Worm (Caenorhabditis elegans): ENCODE measurements around the gene ZC132.9.
"Not testable (repeated sequence)": the region's sequence is repeated elsewhere in the genome, so short reads cannot be mapped to it uniquely, and the experiment has no call there.

ZC132.9 gene

DNA sequence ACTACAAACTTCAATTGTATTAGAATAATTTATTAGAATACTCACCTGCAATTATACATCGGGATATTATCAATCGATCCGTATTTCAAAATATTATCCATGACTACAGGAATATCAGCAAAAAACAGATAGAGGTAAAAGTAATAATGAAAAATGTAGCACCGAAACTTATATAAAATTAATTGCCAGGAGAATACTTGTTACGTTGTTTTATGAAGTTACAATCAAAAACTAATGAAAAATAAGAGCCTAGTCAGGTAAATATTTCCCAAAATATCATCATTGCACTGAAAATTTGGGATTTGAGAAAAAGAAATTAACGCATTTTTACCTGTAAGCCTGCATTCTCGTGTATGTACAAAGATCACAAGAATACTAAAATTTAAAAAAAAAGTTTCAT, 48.5 kb downstream of the ZC132.9 start, which contains the start of gene srt-38:
TSS of gene srt-38 (minus strand) at position 101 of the 400 bp plus-strand sequence.
- TF ChIP-seq nhr-12 (tag; optimal IDR thresholded peaks at IDR 0.05); unc-55 (GFP tag; optimal IDR thresholded peaks at IDR 0.05); nhr-10 (tag; optimal IDR thresholded peaks at IDR 0.05): not testable (repeated sequence)

DNA sequence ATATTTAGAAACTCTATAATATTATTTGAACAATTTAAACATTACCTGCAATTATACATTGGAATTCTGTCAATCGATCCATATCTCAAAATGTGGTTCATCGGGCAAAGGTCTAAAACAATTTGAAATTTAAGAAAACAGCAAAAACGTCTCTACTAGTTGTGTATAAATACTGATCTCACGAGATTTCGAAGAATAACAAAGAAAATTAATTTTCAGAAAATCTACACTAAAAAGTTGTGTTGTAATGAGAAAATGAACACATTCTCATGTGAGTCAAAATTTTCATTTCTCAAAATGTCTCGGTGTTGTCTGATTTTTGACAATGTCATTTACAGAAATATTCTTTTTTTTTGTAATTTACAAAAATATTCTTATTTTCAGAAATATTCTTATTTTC, 51.6 kb downstream of the ZC132.9 start, which contains the start of gene srt-36:
TSS of gene srt-36 (minus strand) at position 101 of the 400 bp plus-strand sequence.
- not testable (repeated sequence) for TF ChIP-seq snpc-4, nhr-21, F13H6.1 (tag; optimal IDR thresholded peaks at IDR 0.05)

Measured in whole organism, L2 larva.